Fruit fly (Drosophila melanogaster) whole organism, adult: ENCODE data around the gene wry.

Experiments used
- CG33017 ChIP-seq: fragments of 200-800 bp; sonication (Bioruptor generic); optimal IDR thresholded peaks from 2 replicates; lab custom pipeline; 2018; ENCODE audit warnings: missing biosample characterization, mild to moderate bottlenecking, missing genetic modification characterization, moderate library complexity
- Clk ChIP-seq: fragments of 200-800 bp; sonication (Bioruptor generic); optimal IDR thresholded peaks from 2 replicates; lab custom pipeline; 2017; ENCODE audit warnings: missing biosample characterization, missing genetic modification characterization
- bab1 ChIP-seq: fragments of 200-800 bp; sonication (Bioruptor generic); optimal IDR thresholded peaks from 3 replicates; lab custom pipeline; 2019; ENCODE audit warnings: missing biosample characterization, mild to moderate bottlenecking, missing genetic modification characterization, moderate library complexity
- cnc ChIP-seq, 2 experiments: fragments of >200 bp; optimal IDR thresholded peaks; 2 replicates each; lab custom pipeline; 2017
- pad ChIP-seq: fragments of 200-800 bp; sonication (Bioruptor generic); optimal IDR thresholded peaks from 3 replicates; lab custom pipeline; 2017; ENCODE audit warnings: missing biosample characterization, missing genetic modification characterization, mild to moderate bottlenecking, moderate library complexity, missing genetic modification reagents
- toe ChIP-seq: fragments of 200-800 bp; sonication (Bioruptor generic); optimal IDR thresholded peaks from 2 replicates; lab custom pipeline; 2016; ENCODE audit warnings: missing biosample characterization, missing genetic modification characterization

DNA sequence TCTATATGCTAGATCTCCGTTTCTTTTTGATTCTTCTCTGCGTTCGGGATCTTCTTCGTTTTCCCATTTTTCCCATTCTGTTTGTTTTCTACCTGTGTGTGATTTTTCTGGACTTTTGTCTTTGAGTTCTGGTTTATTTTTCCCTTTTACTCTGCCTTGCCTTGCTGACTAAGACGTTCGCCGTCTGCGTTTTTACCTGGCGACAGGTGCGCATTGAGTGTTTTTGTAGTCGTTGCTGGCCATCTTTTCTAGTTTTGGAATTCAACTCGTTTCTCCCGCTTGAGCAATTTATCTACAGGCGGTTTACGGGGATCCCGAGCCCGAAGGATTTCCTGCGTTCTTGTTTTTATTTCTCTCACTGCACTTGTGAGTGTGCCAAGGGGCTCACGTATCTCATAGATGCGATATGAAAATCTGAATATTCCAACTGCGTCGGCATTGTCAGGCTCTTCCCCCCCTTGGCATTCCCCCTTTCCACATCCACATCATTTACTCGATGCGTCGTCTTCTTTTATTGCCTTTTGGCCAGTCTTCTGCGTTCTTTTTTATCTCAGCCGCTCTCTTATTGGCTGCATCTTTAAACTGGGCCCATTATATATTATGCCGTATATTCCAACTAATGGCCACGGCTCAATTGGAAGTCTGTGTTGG, 50.3 kb downstream of the wry start:
- TF ChIP-seq pad (GFP tag; lab: Kevin White, UChicago) (no peak), cnc (optimal IDR thresholded peaks at IDR 0.05; lab: Kevin White, UChicago) (no peak), bab1 (GFP tag; lab: Kevin White, UChicago) (no peak), Clk (no peak), toe (GFP tag; lab: Kevin White, UChicago) (no peak), CG33017 (tag; lab: Kevin White, UChicago) (no peak)
